Worm (Caenorhabditis elegans) whole organism, early embryonic: ENCODE measurements around the gene arrd-16.

Experiments
- B0310.2 ChIP-seq: sonication (generic microtip); optimal IDR thresholded peaks from 2 replicates; lab custom pipeline; 2016; ENCODE audit warnings: mild to moderate bottlenecking, missing genetic modification characterization, missing compliant biosample characterization
- ama-1 ChIP-seq: fragments of 150-350 bp; optimal IDR thresholded peaks from 2 replicates; lab custom pipeline; 2014
- ceh-13 ChIP-seq: fragments of 200-800 bp; sonication (Bioruptor generic); optimal IDR thresholded peaks from 2 replicates; lab custom pipeline; 2018; ENCODE audit warnings: mild to moderate bottlenecking, missing genetic modification characterization, missing compliant biosample characterization
- ceh-36 ChIP-seq: sonication (generic microtip); optimal IDR thresholded peaks from 2 replicates; lab custom pipeline; 2016; ENCODE audit warnings: missing genetic modification characterization, inconsistent platforms, missing compliant biosample characterization
- ets-7 ChIP-seq: sonication (generic microtip); optimal IDR thresholded peaks from 2 replicates; lab custom pipeline; 2016; ENCODE audit warnings: missing genotype, missing genetic modification characterization, missing compliant biosample characterization
- flt-1 ChIP-seq: fragments of 200-800 bp; sonication (Bioruptor generic); IDR thresholded peaks from 2 replicates; pipeline ENCODE4 v1.3.6; 2022; ENCODE audit warnings: missing genetic modification characterization, missing compliant biosample characterization
- hnd-1 ChIP-seq: sonication (generic microtip); optimal IDR thresholded peaks from 2 replicates; lab custom pipeline; 2016; ENCODE audit warnings: missing genetic modification characterization, missing compliant biosample characterization
- pes-1 ChIP-seq: fragments of 200-800 bp; sonication (Bioruptor generic); IDR thresholded peaks from 2 replicates; pipeline ENCODE4 v1.3.6; 2022; ENCODE audit warnings: missing genetic modification reagents, missing genetic modification characterization, missing compliant biosample characterization
- scrt-1 ChIP-seq: fragments of 200-800 bp; sonication (Bioruptor generic); IDR thresholded peaks from 2 replicates; pipeline ENCODE4 v1.3.6; 2022; ENCODE audit warnings: missing genetic modification characterization, missing compliant biosample characterization
- sea-1 ChIP-seq: fragments of 200-800 bp; sonication (Bioruptor generic); conservative IDR thresholded peaks from 2 replicates; pipeline ENCODE4 v1.3.6; 2022; ENCODE audit warnings: missing genetic modification characterization, missing compliant biosample characterization
- tbx-11 ChIP-seq: fragments of 200-800 bp; sonication (Bioruptor generic); IDR thresholded peaks from 2 replicates; pipeline ENCODE4 v1.3.6; 2022; ENCODE audit warnings: missing genetic modification characterization, missing compliant biosample characterization

DNA sequence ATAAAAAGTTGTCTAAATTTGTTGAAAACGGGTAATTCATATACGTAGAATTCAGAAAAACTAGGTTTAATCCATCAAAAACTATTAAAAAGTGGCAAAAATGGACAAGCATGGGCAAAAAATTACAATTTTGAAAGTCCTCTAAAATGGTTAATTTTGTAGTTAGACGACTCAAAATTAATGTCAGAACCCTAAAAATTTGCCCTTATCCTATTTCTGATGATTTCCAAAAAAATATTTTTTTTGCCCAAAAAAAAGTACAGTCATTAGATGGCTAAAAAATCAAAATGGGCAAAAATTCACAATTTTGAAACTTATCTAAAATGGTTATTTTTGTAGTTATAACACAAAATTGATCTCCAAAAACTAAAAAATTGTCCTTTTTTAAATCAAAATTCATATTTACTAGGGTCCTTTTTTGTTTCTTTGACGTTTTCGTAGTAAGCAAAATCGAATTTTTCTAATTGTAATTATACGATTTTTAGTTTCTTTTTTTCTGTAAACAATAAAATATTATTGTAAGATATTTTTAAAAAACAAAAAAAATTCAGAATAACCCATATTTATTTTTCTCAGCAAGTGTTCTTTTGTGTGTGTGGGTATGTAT lies 52.8 kb downstream of the arrd-16 start:
- no peak for TF ChIP-seq tbx-11
- no peak for TF ChIP-seq sea-1 (GFP tag; lab: Robert Waterston, UW)
- no peak for TF ChIP-seq ets-7
- TF ChIP-seq hnd-1 (tag; lab: Kevin White, UChicago) = no peak
- no peak for TF ChIP-seq ceh-36 (tag; lab: Kevin White, UChicago)
- TF ChIP-seq ama-1 (lab: Kevin White, UChicago) = no peak
- TF ChIP-seq flt-1 (GFP tag; lab: Robert Waterston, UW) = no peak
- no peak for TF ChIP-seq pes-1 (GFP tag; lab: Robert Waterston, UW)
- no peak for TF ChIP-seq ceh-13 (GFP tag; lab: Kevin White, UChicago)
- TF ChIP-seq B0310.2 (tag; lab: Kevin White, UChicago) = no peak
- TF ChIP-seq scrt-1 (GFP tag; lab: Robert Waterston, UW) = no peak
